Fruit fly (Drosophila melanogaster): Measurements from ENCODE around the gene Klp3A.

Klp3A gene

DNA sequence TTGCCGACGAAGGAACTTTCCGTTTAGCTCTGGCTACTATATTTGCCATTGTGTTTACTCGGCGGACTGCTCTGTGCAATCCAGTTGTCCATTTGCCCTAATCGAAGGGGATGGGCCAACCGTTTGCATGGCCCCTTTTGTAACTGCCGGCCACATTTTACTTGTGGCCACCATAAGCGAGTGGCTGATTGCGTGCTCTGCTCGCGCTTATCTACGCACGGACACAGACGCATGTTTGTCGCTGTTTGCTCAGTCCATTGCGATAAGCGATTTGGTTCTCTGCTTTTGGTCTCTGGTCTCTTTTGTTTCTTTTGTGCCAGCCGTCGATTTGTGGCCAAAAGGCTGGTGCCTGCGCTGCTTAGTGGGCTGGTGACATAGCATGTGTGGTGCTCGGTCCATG lies 13.2 kb downstream of the Klp3A start (continued):
- no peak for TF ChIP-seq CG31388 (GFP tag; optimal IDR thresholded peaks at IDR 0.05)
- peak in 1 of 2 experiments; percentile 40 for TF ChIP-seq Pdp1 (GFP tag; optimal IDR thresholded peaks at IDR 0.05)
- no peak for TF ChIP-seq grau (tag; optimal IDR thresholded peaks at IDR 0.05)
- TF ChIP-seq Mes4 (GFP tag; optimal IDR thresholded peaks at IDR 0.05), result no peak
- no peak for TF ChIP-seq CG16815 (GFP tag; optimal IDR thresholded peaks at IDR 0.05)
- no peak for TF ChIP-seq ara (GFP tag; IDR thresholded peaks at IDR 0.05)
- no peak for TF ChIP-seq sob (GFP tag; IDR thresholded peaks at IDR 0.05)
- TF ChIP-seq gsb-n (tag; optimal IDR thresholded peaks at IDR 0.05), result no peak
- TF ChIP-seq exex (tag; optimal IDR thresholded peaks at IDR 0.05), result peak; percentile 37
- TF ChIP-seq Atf6 (GFP tag; IDR thresholded peaks at IDR 0.05), result 0 out of 2 replicates have a peak, but pooled peaks have one; percentile 8
- no peak for TF ChIP-seq NFAT (GFP tag; IDR thresholded peaks at IDR 0.05)
- no peak for TF ChIP-seq CG34422 (GFP tag; IDR thresholded peaks at IDR 0.05)
- no peak for TF ChIP-seq crc (GFP tag; optimal IDR thresholded peaks at IDR 0.05)
- TF ChIP-seq CG11723 (GFP tag; optimal IDR thresholded peaks at IDR 0.05), result no peak
- no peak for TF ChIP-seq CG34376 (GFP tag; optimal IDR thresholded peaks at IDR 0.05)
- TF ChIP-seq slp2 (GFP tag; optimal IDR thresholded peaks at IDR 0.05), result no peak
- TF ChIP-seq sug (tag; optimal IDR thresholded peaks at IDR 0.05), result peak; percentile 78
- no peak for TF ChIP-seq ftz-f1 (GFP tag; optimal IDR thresholded peaks at IDR 0.05)
- TF ChIP-seq Med (GFP tag), result peak; percentile 79
- no peak for TF ChIP-seq B-H2 (GFP tag; optimal IDR thresholded peaks at IDR 0.05)
- no peak for TF ChIP-seq Bteb2 (GFP tag; optimal IDR thresholded peaks at IDR 0.05)
- TF ChIP-seq GATAe (GFP tag; conservative IDR thresholded peaks at IDR 0.05), result peak; percentile 50; the same call in 1 of the 2 replicates
- no peak for TF ChIP-seq MTF-1 (GFP tag; optimal IDR thresholded peaks at IDR 0.05; ENCODE audit: borderline replicate concordance)
- no peak for TF ChIP-seq hb (GFP tag; IDR thresholded peaks at IDR 0.05; ENCODE audit: partially characterized antibody)
- no peak for TF ChIP-seq CG12391 (tag; optimal IDR thresholded peaks at IDR 0.05)
- no peak for TF ChIP-seq sc (optimal IDR thresholded peaks at IDR 0.05)
- TF ChIP-seq sc (GFP tag; optimal IDR thresholded peaks at IDR 0.05), result no peak
- no peak for TF ChIP-seq CrebB (tag; optimal IDR thresholded peaks at IDR 0.05)
- TF ChIP-seq HHEX (GFP tag; optimal IDR thresholded peaks at IDR 0.05), result no peak
- no peak for TF ChIP-seq tgo (GFP tag; IDR thresholded peaks at IDR 0.05)
- no peak for TF ChIP-seq Dp (GFP tag; optimal IDR thresholded peaks at IDR 0.05)
- peak; percentile 39 for TF ChIP-seq mirr (GFP tag; optimal IDR thresholded peaks at IDR 0.05)
- no peak for TF ChIP-seq TFAM (GFP tag; optimal IDR thresholded peaks at IDR 0.05)
- no peak for TF ChIP-seq scrt (GFP tag; optimal IDR thresholded peaks at IDR 0.05)
- TF ChIP-seq otp (GFP tag; IDR thresholded peaks at IDR 0.05), result no peak
- no peak for TF ChIP-seq inv (GFP tag; IDR thresholded peaks at IDR 0.05; ENCODE audit: partially characterized antibody)
- no peak for TF ChIP-seq Nf-YC (tag; optimal IDR thresholded peaks at IDR 0.05)
- TF ChIP-seq nerfin-1 (tag; optimal IDR thresholded peaks at IDR 0.05), result no peak
- no peak for TF ChIP-seq prd (optimal IDR thresholded peaks at IDR 0.05)
- no peak for TF ChIP-seq prd (GFP tag; IDR thresholded peaks at IDR 0.05)
- TF ChIP-seq klu (GFP tag; IDR thresholded peaks at IDR 0.05), result no peak
- TF ChIP-seq gt (GFP tag; IDR thresholded peaks at IDR 0.05), result no peak
- no peak for TF ChIP-seq cas (GFP tag; IDR thresholded peaks at IDR 0.05)
- no peak for TF ChIP-seq amos (GFP tag; IDR thresholded peaks at IDR 0.05; ENCODE audit: partially characterized antibody)
- peak; percentile 57 for TF ChIP-seq CG10543 (GFP tag; optimal IDR thresholded peaks at IDR 0.05)
- TF ChIP-seq CG10209 (GFP tag; optimal IDR thresholded peaks at IDR 0.05), result no peak
- no peak for TF ChIP-seq Hmr (GFP tag; optimal IDR thresholded peaks at IDR 0.05)
- peak; percentile 39 for TF ChIP-seq cwo (GFP tag; optimal IDR thresholded peaks at IDR 0.05)
- TF ChIP-seq CG1832 (GFP tag; optimal IDR thresholded peaks at IDR 0.05), result no peak
- no peak for TF ChIP-seq CG13894 (tag; optimal IDR thresholded peaks at IDR 0.05)
- TF ChIP-seq CG15479 (GFP tag; optimal IDR thresholded peaks at IDR 0.05), result peak; percentile 74

Measured in whole organism, embryonic.